Worm (Caenorhabditis elegans): ENCODE data around the gene Y39F10C.1.

DNA sequence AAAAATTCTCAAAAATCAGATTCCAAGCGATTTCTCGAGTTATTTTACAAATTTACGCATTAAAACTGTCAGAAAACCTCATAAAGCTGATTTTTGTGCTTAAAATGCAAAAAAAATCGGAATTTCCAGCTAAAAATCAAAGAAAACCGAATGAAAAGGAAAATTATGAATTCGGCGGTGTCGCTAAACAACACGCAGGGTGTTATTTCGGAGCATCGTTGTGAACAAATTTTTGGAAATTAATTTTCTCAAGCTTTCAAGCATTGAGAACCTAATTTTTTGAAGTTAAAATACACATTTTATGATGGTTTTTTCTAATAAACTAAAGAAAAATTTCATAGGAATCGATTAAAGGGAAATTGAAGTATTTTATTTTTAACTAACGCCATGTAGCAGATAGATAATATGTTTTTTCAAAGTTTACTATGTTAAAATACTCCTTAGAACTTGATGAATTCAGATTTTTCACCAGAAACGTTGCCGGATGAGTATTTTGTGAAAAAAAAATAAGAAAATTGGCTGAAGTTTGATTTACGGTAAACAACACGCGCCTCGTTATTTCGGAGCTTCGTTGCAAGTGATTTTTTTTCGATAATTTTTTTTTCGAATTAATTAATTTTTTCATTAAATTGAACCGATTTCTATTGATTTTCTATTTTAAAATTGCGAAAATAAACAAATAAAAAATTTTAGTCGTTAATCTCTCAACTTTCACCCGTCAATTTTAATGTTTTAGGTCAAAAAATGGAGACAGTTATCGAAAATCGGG lies 26.2 kb downstream of the Y39F10C.1 start, which contains the start of gene thoc-1:
- TF ChIP-seq fkh-10 (GFP tag; optimal IDR thresholded peaks at IDR 0.05) (no peak), hlh-30 (tag; optimal IDR thresholded peaks at IDR 0.05; ENCODE audit: insufficient read depth) (no peak), hlh-15 (tag; optimal IDR thresholded peaks at IDR 0.05) (no peak), nfya-1 (tag; optimal IDR thresholded peaks at IDR 0.05) (no peak), unc-86 (tag; optimal IDR thresholded peaks at IDR 0.05) (no peak), F13H6.1 (tag; optimal IDR thresholded peaks at IDR 0.05) (no peak), hlh-13 (GFP tag; optimal IDR thresholded peaks at IDR 0.05) (no peak), dve-1 (tag; optimal IDR thresholded peaks at IDR 0.05) (no peak), pha-4 (tag; optimal IDR thresholded peaks at IDR 0.05) (no peak), elt-2 (tag; optimal IDR thresholded peaks at IDR 0.05) (no peak)

Measured in whole organism, late embryonic.